Fruit fly (Drosophila melanogaster): ENCODE data around the gene CanB.

DNA sequence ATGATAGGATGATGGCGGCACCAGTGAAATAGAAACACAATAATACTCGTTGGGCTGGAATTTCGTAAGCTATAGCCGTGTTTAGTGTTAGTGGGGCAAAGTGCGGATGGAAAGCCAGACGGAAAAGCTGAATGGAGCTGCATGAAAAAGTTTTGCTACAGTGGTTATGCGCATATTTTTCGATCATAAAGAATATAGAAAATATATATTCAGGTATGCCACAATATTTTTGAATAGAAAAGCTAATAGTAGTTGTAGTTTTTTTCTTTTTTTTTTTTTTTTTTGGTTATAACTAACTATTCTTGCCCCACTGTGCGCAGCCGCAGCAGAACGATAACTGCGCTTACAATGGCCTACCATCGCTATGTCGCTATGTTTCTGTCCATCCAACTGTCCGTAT lies 45.8 kb upstream of the CanB start:
- TF ChIP-seq fd59A (GFP tag; optimal IDR thresholded peaks at IDR 0.05) (no peak), spab (GFP tag; optimal IDR thresholded peaks at IDR 0.05) (no peak), svp (GFP tag) (no peak), Hr38 (GFP tag; optimal IDR thresholded peaks at IDR 0.05) (no peak), salr (GFP tag; optimal IDR thresholded peaks at IDR 0.05) (no peak), Ets96B (tag; optimal IDR thresholded peaks at IDR 0.05) (no peak), Blimp-1 (GFP tag; optimal IDR thresholded peaks at IDR 0.05) (no peak)
